Worm (Caenorhabditis elegans): Measurements from ENCODE around the gene T03F7.7.

ce11 chrV:11281414-11282209, 29.6 kb upstream of the T03F7.7 start:
- TF ChIP-seq ztf-23 (GFP tag; IDR thresholded peaks at IDR 0.05): no peak
- TF ChIP-seq flt-1 (GFP tag; IDR thresholded peaks at IDR 0.05): no peak
- no peak for TF ChIP-seq ref-1 (GFP tag; conservative IDR thresholded peaks at IDR 0.05)
- no peak for TF ChIP-seq tab-1 (GFP tag; IDR thresholded peaks at IDR 0.05)

Measured in whole organism, midembryonic.